Worm (Caenorhabditis elegans) whole organism, L2 larva: ENCODE data around the gene F16B4.2.

Experiments used
- alr-1 ChIP-seq: fragments of 150-350 bp; optimal IDR thresholded peaks from 2 replicates; lab custom pipeline; 2014; ENCODE audit warnings: missing biosample characterization, missing genetic modification characterization
- ama-1 ChIP-seq: fragments of 150-350 bp; optimal IDR thresholded peaks from 2 replicates; lab custom pipeline; 2018; ENCODE audit warnings: inconsistent platforms
- blmp-1 ChIP-seq: sonication (generic microtip); optimal IDR thresholded peaks from 2 replicates; lab custom pipeline; 2017; ENCODE audit warnings: missing genetic modification characterization, mild to moderate bottlenecking, missing compliant biosample characterization, antibody characterized with exemption, moderate library complexity; ENCODE audit not compliant: insufficient read depth
- ceh-82 ChIP-seq: fragments of 150-350 bp; optimal IDR thresholded peaks from 2 replicates; lab custom pipeline; 2014; ENCODE audit warnings: missing biosample characterization, missing genetic modification characterization
- elt-1 ChIP-seq: fragments of 150-350 bp; optimal IDR thresholded peaks from 2 replicates; lab custom pipeline; 2014; ENCODE audit warnings: missing biosample characterization, missing genetic modification characterization
- fos-1 ChIP-seq: fragments of 150-350 bp; optimal IDR thresholded peaks from 2 replicates; lab custom pipeline; 2014; ENCODE audit warnings: missing biosample characterization, missing genetic modification characterization
- lin-13 ChIP-seq: fragments of 150-350 bp; optimal IDR thresholded peaks from 2 replicates; lab custom pipeline; 2014; ENCODE audit warnings: missing biosample characterization, missing genetic modification reagents, missing genetic modification characterization
- lsy-2 ChIP-seq, 2 experiments: fragments of 150-350 bp in 1 of 2; sonication (generic microtip) in 1 of 2; optimal IDR thresholded peaks; 2 replicates each; lab custom pipeline; 2014 to 2017; ENCODE audit warnings: missing biosample characterization in 2 of 2, missing genetic modification characterization in 2 of 2
- nhr-25 ChIP-seq: fragments of 150-350 bp; sonication (generic microtip); optimal IDR thresholded peaks from 3 replicates; lab custom pipeline; 2014; ENCODE audit warnings: missing biosample characterization, missing genetic modification characterization
- unc-39 ChIP-seq: fragments of 150-350 bp; optimal IDR thresholded peaks from 2 replicates; lab custom pipeline; 2014; ENCODE audit warnings: missing biosample characterization, missing genetic modification characterization
- unc-62 ChIP-seq: fragments of 150-350 bp; optimal IDR thresholded peaks from 2 replicates; lab custom pipeline; 2014; ENCODE audit warnings: missing biosample characterization, missing genetic modification reagents, missing genetic modification characterization

- TF ChIP-seq unc-39 (tag; lab: Kevin White, UChicago): no peak
- TF ChIP-seq elt-1: no peak
- no peak for TF ChIP-seq unc-62 (GFP tag; lab: Kevin White, UChicago)
- TF ChIP-seq alr-1 (tag; lab: Kevin White, UChicago): no peak
- no peak for TF ChIP-seq lin-13 (GFP tag; lab: Kevin White, UChicago)
- TF ChIP-seq ama-1 (lab: Kevin White, UChicago): no peak
- TF ChIP-seq ceh-82 (tag; lab: Kevin White, UChicago): no peak
- no peak for TF ChIP-seq blmp-1
- no peak for TF ChIP-seq lsy-2 (tag; optimal IDR thresholded peaks at IDR 0.05; lab: Kevin White, UChicago)
- TF ChIP-seq fos-1: no peak
- TF ChIP-seq nhr-25 (tag; lab: Kevin White, UChicago): no peak
These were observed 34.1 kb upstream of the F16B4.2 start, which contains the start of gene cdc-25.2 for ce11 chrV:1566776-1567175.
